Worm (Caenorhabditis elegans): ENCODE results near the gene Y38F2AR.3.
A peak's percentile ranks its signal among the peaks of the same experiment; 100 is the strongest.

Y38F2AR.3 gene

ce11 chrIV:2408437-2408836, 24.6 kb downstream of the Y38F2AR.3 start (continued):
- TF ChIP-seq mdl-1 (tag; optimal IDR thresholded peaks at IDR 0.05) (peak in 1 of 2 experiments; percentile 41), nhr-25 (tag; optimal IDR thresholded peaks at IDR 0.05) (peak; percentile 57), mab-5 (tag; optimal IDR thresholded peaks at IDR 0.05) (peak; percentile 1), nhr-237 (tag; optimal IDR thresholded peaks at IDR 0.05) (no peak), peb-1 (tag; optimal IDR thresholded peaks at IDR 0.05) (no peak)

DNA sequence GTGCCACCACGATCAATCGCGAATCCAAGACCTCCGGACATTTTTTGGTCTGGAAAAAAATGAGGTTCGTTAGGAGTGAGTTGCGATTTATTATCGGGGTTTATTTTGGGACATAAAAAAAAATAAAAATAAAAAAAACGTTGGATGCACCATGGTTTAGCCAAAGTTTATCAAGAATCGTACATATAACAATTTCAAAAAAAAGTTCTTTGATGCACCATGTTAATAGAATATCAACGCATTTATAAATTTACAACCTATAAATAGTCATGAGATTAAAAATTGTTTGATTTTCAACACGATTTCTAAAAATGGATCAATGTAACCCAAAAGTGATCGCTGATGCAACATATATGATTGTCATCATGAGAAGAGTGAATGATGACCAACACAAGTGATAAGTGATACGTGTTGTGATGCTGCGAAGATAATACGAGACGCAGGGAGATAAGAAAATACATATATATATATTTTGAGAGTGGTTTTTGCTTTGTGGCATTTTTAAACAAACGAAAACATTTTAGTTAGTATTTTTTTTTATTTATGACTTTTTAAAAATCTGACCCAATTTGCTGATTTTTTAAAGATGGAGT, 28.7 kb downstream of the Y38F2AR.3 start, which contains the start of gene Y38F2AR.12:
TSS of gene Y38F2AR.12 (minus strand) at position 51 of the 593 bp plus-strand sequence.
- no peak for TF ChIP-seq R02D3.7 (tag; optimal IDR thresholded peaks at IDR 0.05)
- peak; percentile 49 for TF ChIP-seq fos-1 (tag; optimal IDR thresholded peaks at IDR 0.05)
- peak; percentile 84 for TF ChIP-seq skn-1 (tag; optimal IDR thresholded peaks at IDR 0.05)

ce11 chrIV:2416738-2417137, 32.9 kb downstream of the Y38F2AR.3 start:
- TF ChIP-seq nhr-25 (tag; optimal IDR thresholded peaks at IDR 0.05) (no peak), sma-3 (GFP tag; optimal IDR thresholded peaks at IDR 0.05) (no peak), mab-5 (tag; optimal IDR thresholded peaks at IDR 0.05) (no peak), sem-4 (tag; optimal IDR thresholded peaks at IDR 0.05) (no peak), gmeb-1 (tag; optimal IDR thresholded peaks at IDR 0.05) (no peak), ztf-11 (tag; optimal IDR thresholded peaks at IDR 0.05) (no peak), ztf-1 (GFP tag; conservative IDR thresholded peaks at IDR 0.05) (no peak), lin-13 (GFP tag; optimal IDR thresholded peaks at IDR 0.05) (no peak), ceh-16 (tag; optimal IDR thresholded peaks at IDR 0.05) (no peak), Y55F3AM.14 (GFP tag; optimal IDR thresholded peaks at IDR 0.05) (no peak), nhr-129 (tag; optimal IDR thresholded peaks at IDR 0.05) (no peak), snpc-4 (tag; optimal IDR thresholded peaks at IDR 0.05) (no peak), nhr-237 (tag; optimal IDR thresholded peaks at IDR 0.05) (no peak), ztf-4 (tag; optimal IDR thresholded peaks at IDR 0.05) (no peak)

DNA sequence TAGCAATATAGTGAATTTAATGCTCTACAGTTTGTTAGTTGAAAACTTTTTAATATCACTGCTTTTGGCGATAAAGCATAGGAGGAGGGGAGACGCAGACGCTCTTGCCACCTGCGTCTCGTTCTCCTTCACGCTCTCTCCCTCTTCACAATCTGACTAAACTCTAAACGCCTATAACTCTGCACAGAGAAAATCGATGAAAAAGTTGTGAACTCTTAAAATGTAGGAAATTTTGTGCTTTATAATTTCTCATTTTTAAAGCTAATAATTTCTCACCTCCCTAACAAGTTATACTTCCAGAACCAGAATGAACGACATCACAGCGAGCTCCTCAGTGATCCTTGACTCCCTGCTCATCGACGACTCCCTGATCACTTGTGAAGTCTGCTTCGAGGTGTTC, 48.9 kb downstream of the Y38F2AR.3 start, which contains the start of gene C45G7.4:
TSS of gene C45G7.4 (plus strand) at position 301 of the 400 bp plus-strand sequence.
- TF ChIP-seq nhr-23 (tag; optimal IDR thresholded peaks at IDR 0.05): no peak
- TF ChIP-seq unc-55 (GFP tag; optimal IDR thresholded peaks at IDR 0.05): no peak
- no peak for TF ChIP-seq snpc-4 (tag; optimal IDR thresholded peaks at IDR 0.05)
- no peak for TF ChIP-seq R02D3.7 (tag; optimal IDR thresholded peaks at IDR 0.05)
- TF ChIP-seq C34F6.9 (tag; optimal IDR thresholded peaks at IDR 0.05): no peak
- no peak for TF ChIP-seq nhr-10 (tag; optimal IDR thresholded peaks at IDR 0.05)
- TF ChIP-seq blmp-1 (tag; optimal IDR thresholded peaks at IDR 0.05; ENCODE audit: insufficient read depth): no peak
- no peak for TF ChIP-seq zag-1 (tag; optimal IDR thresholded peaks at IDR 0.05)
- no peak for TF ChIP-seq nhr-77 (tag; optimal IDR thresholded peaks at IDR 0.05)
- TF ChIP-seq ZK546.5 (tag; optimal IDR thresholded peaks at IDR 0.05): no peak
- no peak for TF ChIP-seq unc-39 (tag; optimal IDR thresholded peaks at IDR 0.05)
- TF ChIP-seq peb-1 (tag; optimal IDR thresholded peaks at IDR 0.05): no peak
- no peak for TF ChIP-seq ztf-11 (tag; optimal IDR thresholded peaks at IDR 0.05)
- TF ChIP-seq ama-1 (optimal IDR thresholded peaks at IDR 0.05): no peak
- no peak for TF ChIP-seq elt-3 (tag; optimal IDR thresholded peaks at IDR 0.05)

ce11 chrIV:2434366-2434765, 50.6 kb downstream of the Y38F2AR.3 start:
- no peak for TF ChIP-seq blmp-1 (tag; optimal IDR thresholded peaks at IDR 0.05; ENCODE audit: insufficient read depth)
- no peak for TF ChIP-seq mbf-1 (tag; optimal IDR thresholded peaks at IDR 0.05)
- no peak for TF ChIP-seq ceh-82 (tag; optimal IDR thresholded peaks at IDR 0.05)
- TF ChIP-seq mab-5 (tag; optimal IDR thresholded peaks at IDR 0.05): no peak
- no peak for TF ChIP-seq ztf-1 (GFP tag; conservative IDR thresholded peaks at IDR 0.05)
- no peak for TF ChIP-seq F13H6.1 (tag; optimal IDR thresholded peaks at IDR 0.05)
- TF ChIP-seq skn-1 (tag; optimal IDR thresholded peaks at IDR 0.05): no peak
- no peak for TF ChIP-seq mdl-1 (tag; optimal IDR thresholded peaks at IDR 0.05)
- TF ChIP-seq elt-1 (tag; optimal IDR thresholded peaks at IDR 0.05): no peak
- TF ChIP-seq ceh-16 (tag; optimal IDR thresholded peaks at IDR 0.05): no peak
- no peak for TF ChIP-seq nhr-21 (tag; optimal IDR thresholded peaks at IDR 0.05)
- no peak for TF ChIP-seq unc-55 (GFP tag; optimal IDR thresholded peaks at IDR 0.05)
- TF ChIP-seq ztf-4 (tag; optimal IDR thresholded peaks at IDR 0.05): no peak
